Worm (Caenorhabditis elegans): Measurements from ENCODE around the gene B0304.2.

DNA sequence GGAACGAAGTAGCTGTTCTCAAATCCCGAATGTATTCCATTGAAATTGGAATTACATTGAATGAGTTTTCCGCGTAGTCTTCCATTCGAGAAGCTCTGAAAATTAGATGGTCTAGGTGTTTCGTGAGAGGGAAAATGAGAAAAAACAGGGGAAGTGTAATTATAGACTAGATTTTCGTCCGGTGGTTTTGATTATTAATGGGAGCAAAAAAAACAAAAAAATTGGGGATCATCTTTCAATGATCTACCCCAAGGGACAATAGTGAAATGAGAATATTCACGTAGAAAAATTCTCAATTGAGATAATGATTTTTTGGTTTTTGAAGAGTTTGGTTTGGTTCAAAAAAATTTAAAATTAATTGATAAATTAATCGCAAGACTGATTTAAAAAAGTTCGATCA is 8.5 kb downstream of the B0304.2 start, which contains the start of gene sra-32:
- no peak for TF ChIP-seq flt-1 (GFP tag; IDR thresholded peaks at IDR 0.05)
- TF ChIP-seq ama-1 (optimal IDR thresholded peaks at IDR 0.05): no peak
- TF ChIP-seq aly-1 (tag; optimal IDR thresholded peaks at IDR 0.05): no peak
- no peak for TF ChIP-seq scrt-1 (GFP tag; IDR thresholded peaks at IDR 0.05)
- TF ChIP-seq F13C5.2 (tag; optimal IDR thresholded peaks at IDR 0.05): no peak
- TF ChIP-seq ceh-36 (tag; optimal IDR thresholded peaks at IDR 0.05): no peak
- TF ChIP-seq tbx-11 (GFP tag; IDR thresholded peaks at IDR 0.05): no peak
- no peak for TF ChIP-seq B0310.2 (tag; optimal IDR thresholded peaks at IDR 0.05)
